Worm (Caenorhabditis elegans) whole organism, L3 larva: ENCODE results near the gene his-64.
A peak's percentile ranks its signal among the peaks of the same experiment; 100 is the strongest.
"Not testable (repeated sequence)": the region's sequence is repeated elsewhere in the genome, so short reads cannot be mapped to it uniquely, and the experiment has no call there.

Source experiments
- R02D3.7 ChIP-seq: fragments of 150-350 bp; optimal IDR thresholded peaks from 2 replicates; lab custom pipeline; 2014; ENCODE audit warnings: missing biosample characterization, missing genetic modification characterization
- ZK546.5 ChIP-seq: sonication (generic microtip); optimal IDR thresholded peaks from 2 replicates; lab custom pipeline; 2017; ENCODE audit warnings: missing biosample characterization, missing genetic modification characterization
- aly-2 ChIP-seq: fragments of 150-350 bp; optimal IDR thresholded peaks from 2 replicates; lab custom pipeline; 2014; ENCODE audit warnings: missing biosample characterization, missing genetic modification characterization
- ama-1 ChIP-seq: fragments of 150-350 bp; optimal IDR thresholded peaks from 2 replicates; lab custom pipeline; 2018
- ceh-16 ChIP-seq: sonication (generic microtip); optimal IDR thresholded peaks from 2 replicates; lab custom pipeline; 2017; ENCODE audit warnings: missing biosample characterization, missing genetic modification characterization
- ceh-28 ChIP-seq: fragments of 150-350 bp; optimal IDR thresholded peaks from 2 replicates; lab custom pipeline; 2014; ENCODE audit warnings: missing biosample characterization, missing genetic modification reagents, missing genetic modification characterization
- ceh-82 ChIP-seq: fragments of 150-350 bp; optimal IDR thresholded peaks from 2 replicates; lab custom pipeline; 2014; ENCODE audit warnings: missing biosample characterization, missing genetic modification characterization
- daf-12 ChIP-seq: fragments of 150-350 bp; optimal IDR thresholded peaks from 2 replicates; lab custom pipeline; 2014; ENCODE audit warnings: missing biosample characterization, missing genetic modification reagents, missing genetic modification characterization
- egl-27 ChIP-seq: sonication (generic microtip); optimal IDR thresholded peaks from 4 replicates; lab custom pipeline; 2017; ENCODE audit warnings: missing biosample characterization, missing genetic modification reagents, missing genetic modification characterization
- egl-5 ChIP-seq: fragments of 150-350 bp; optimal IDR thresholded peaks from 2 replicates; lab custom pipeline; 2017; ENCODE audit warnings: missing biosample characterization, missing genetic modification reagents, missing genetic modification characterization, inconsistent platforms
- elt-2 ChIP-seq: sonication (generic microtip); optimal IDR thresholded peaks from 2 replicates; lab custom pipeline; 2016; ENCODE audit warnings: missing genetic modification reagents, mild to moderate bottlenecking, missing genetic modification characterization, missing compliant biosample characterization
- fkh-10 ChIP-seq: sonication (generic microtip); optimal IDR thresholded peaks from 2 replicates; lab custom pipeline; 2017; ENCODE audit warnings: missing biosample characterization, missing genetic modification reagents, missing genetic modification characterization
- fkh-2 ChIP-seq: fragments of 150-350 bp; optimal IDR thresholded peaks from 2 replicates; lab custom pipeline; 2014; ENCODE audit warnings: missing biosample characterization, missing genetic modification reagents, missing genetic modification characterization
- hmg-11 ChIP-seq: sonication (generic microtip); optimal IDR thresholded peaks from 2 replicates; lab custom pipeline; 2016; ENCODE audit warnings: missing genetic modification characterization, missing compliant biosample characterization
- jun-1 ChIP-seq: fragments of 150-350 bp; optimal IDR thresholded peaks from 2 replicates; lab custom pipeline; 2014; ENCODE audit warnings: missing biosample characterization, missing genetic modification reagents, missing genetic modification characterization
- lin-15B ChIP-seq: fragments of 150-350 bp; optimal IDR thresholded peaks from 2 replicates; lab custom pipeline; 2014; ENCODE audit warnings: missing biosample characterization, missing genetic modification characterization
- lin-39 ChIP-seq: fragments of 150-350 bp; optimal IDR thresholded peaks from 2 replicates; lab custom pipeline; 2018; ENCODE audit warnings: missing biosample characterization, missing genetic modification reagents, missing genetic modification characterization
- lsy-12 ChIP-seq: sonication (generic microtip); optimal IDR thresholded peaks from 2 replicates; lab custom pipeline; 2016; ENCODE audit warnings: mild to moderate bottlenecking, missing genetic modification characterization, missing compliant biosample characterization
- mml-1 ChIP-seq: fragments of 150-350 bp; sonication (generic microtip); optimal IDR thresholded peaks from 3 replicates; lab custom pipeline; 2014; ENCODE audit warnings: missing biosample characterization, missing genetic modification characterization
- nfya-1 ChIP-seq: sonication (generic microtip); optimal IDR thresholded peaks from 2 replicates; lab custom pipeline; 2017; ENCODE audit warnings: missing genetic modification characterization, mild to moderate bottlenecking, missing compliant biosample characterization, antibody characterized with exemption, moderate library complexity; ENCODE audit not compliant: insufficient read depth
- nhr-12 ChIP-seq: fragments of 150-350 bp; optimal IDR thresholded peaks from 2 replicates; lab custom pipeline; 2014; ENCODE audit warnings: missing biosample characterization, missing genetic modification characterization
- nhr-23 ChIP-seq: fragments of 150-350 bp; optimal IDR thresholded peaks from 2 replicates; lab custom pipeline; 2014; ENCODE audit warnings: missing biosample characterization, missing genetic modification reagents, missing genetic modification characterization
- nhr-25 ChIP-seq: sonication (generic microtip); optimal IDR thresholded peaks from 2 replicates; lab custom pipeline; 2017; ENCODE audit warnings: missing biosample characterization, missing genetic modification characterization
- nhr-76 ChIP-seq: fragments of 150-350 bp; sonication (generic microtip); optimal IDR thresholded peaks from 5 replicates; lab custom pipeline; 2014; ENCODE audit warnings: missing biosample characterization, missing genetic modification characterization
- pha-4 ChIP-seq: fragments of 150-350 bp; optimal IDR thresholded peaks from 2 replicates; lab custom pipeline; 2014; ENCODE audit warnings: missing biosample characterization, missing genetic modification reagents, missing genetic modification characterization
- sea-2 ChIP-seq: fragments of 150-350 bp; sonication (generic microtip); optimal IDR thresholded peaks from 4 replicates; lab custom pipeline; 2014; ENCODE audit warnings: missing biosample characterization, missing genetic modification reagents, missing genetic modification characterization
- skn-1 ChIP-seq: fragments of 150-350 bp; optimal IDR thresholded peaks from 2 replicates; lab custom pipeline; 2014; ENCODE audit warnings: missing biosample characterization, missing genetic modification characterization
- snpc-4 ChIP-seq: fragments of 150-350 bp; optimal IDR thresholded peaks from 2 replicates; lab custom pipeline; 2014; ENCODE audit warnings: missing biosample characterization, missing genetic modification characterization
- tbx-2 ChIP-seq: sonication (generic microtip); optimal IDR thresholded peaks from 2 replicates; lab custom pipeline; 2016; ENCODE audit warnings: mild to moderate bottlenecking, missing genetic modification characterization, missing compliant biosample characterization
- unc-62 ChIP-seq: fragments of 150-350 bp; sonication (generic microtip); optimal IDR thresholded peaks from 4 replicates; lab custom pipeline; 2014; ENCODE audit warnings: missing biosample characterization, missing genetic modification reagents, missing genetic modification characterization
- ztf-4 ChIP-seq: fragments of 150-350 bp; optimal IDR thresholded peaks from 2 replicates; lab custom pipeline; 2014; ENCODE audit warnings: missing biosample characterization, missing genetic modification characterization

Gene his-64

DNA sequence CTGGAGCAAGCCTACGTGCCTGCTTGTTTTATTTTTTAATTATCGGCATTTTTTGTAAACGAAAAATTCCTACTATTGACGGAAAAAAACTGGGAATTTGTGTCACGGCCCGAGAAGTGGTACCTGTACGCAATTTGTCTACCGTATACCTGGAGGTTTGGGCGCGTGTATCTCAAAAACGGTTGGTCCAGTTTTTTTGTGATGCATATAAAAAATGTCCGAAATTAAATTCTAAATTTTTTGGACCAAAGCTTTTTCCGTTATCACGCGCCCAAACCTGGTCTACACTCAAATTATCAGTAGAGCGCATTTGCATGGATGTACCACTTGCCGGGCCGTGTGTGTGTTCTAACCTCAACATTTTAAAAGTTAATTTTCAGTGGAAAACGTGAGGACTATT lies 9.8 kb downstream of the his-64 start, which contains the start of gene F22B3.5:
Gene F22B3.5 (minus strand): TSS at position 101 of the 400 bp plus-strand sequence.
- not testable (repeated sequence) for TF ChIP-seq nhr-23, jun-1, lsy-12
- TF ChIP-seq, all 47 proteins: peak for 0; not testable (repeated sequence) for 47

DNA sequence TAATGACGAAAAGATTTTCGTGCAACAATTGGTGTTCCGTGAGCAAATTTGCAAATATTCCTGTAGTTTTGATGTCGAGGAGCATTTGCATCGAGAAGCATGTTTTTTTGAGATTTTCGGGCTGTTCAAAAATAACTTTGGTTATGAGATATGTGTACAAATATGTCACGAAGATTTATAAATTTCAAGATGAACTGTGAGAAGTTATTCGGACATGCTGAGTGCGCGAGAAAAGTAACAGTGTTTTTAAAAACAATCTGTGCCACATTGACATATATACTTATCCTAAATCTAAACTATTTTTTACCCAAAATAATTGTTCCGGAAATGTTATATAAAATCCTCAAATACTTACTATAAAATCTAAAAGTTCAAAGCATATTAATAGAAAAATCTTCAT lies 14.8 kb downstream of the his-64 start, which contains the start of gene F22B3.7:
Gene F22B3.7 (minus strand): TSS at position 101 of the 400 bp plus-strand sequence.
- TF ChIP-seq nhr-76 (tag; lab: Kevin White, UChicago) (no peak), ceh-82 (tag; lab: Kevin White, UChicago) (no peak), hmg-11 (no peak), ZK546.5 (tag; lab: Kevin White, UChicago) (no peak), fkh-2 (tag; lab: Kevin White, UChicago) (no peak), elt-2 (no peak), ceh-16 (tag; lab: Kevin White, UChicago) (no peak), ama-1 (lab: Kevin White, UChicago) (no peak), egl-5 (tag; lab: Kevin White, UChicago) (no peak), aly-2 (tag; lab: Kevin White, UChicago) (no peak), lsy-12 (no peak), unc-62 (GFP tag; lab: Kevin White, UChicago) (no peak), jun-1 (no peak), daf-12 (tag; lab: Kevin White, UChicago) (no peak)

DNA sequence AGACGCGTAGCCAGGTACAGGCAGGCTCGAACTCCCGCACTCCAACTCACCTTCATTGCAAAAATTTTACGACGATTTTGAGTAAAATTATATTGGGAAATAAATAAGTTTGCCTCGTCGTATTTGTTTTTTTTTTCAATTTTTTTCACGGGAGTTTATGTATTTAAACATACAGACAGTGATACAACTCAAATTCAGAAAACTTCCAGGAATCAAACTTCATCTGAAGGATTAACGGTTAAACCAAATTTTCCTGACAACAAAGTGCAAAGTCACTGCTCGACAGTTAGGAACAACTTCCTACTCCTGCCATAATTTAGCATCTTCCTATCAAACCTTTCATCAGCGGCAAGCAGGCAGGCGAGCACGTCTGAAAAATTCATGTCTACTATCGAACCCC lies 17.9 kb downstream of the his-64 start, which contains the start of gene F22B3.8:
Gene F22B3.8 (minus strand): TSS at position 101 of the 400 bp plus-strand sequence.
- TF ChIP-seq lin-39 (tag; lab: Kevin White, UChicago) (no peak), nfya-1 (tag; lab: Kevin White, UChicago) (no peak), fkh-10 (GFP tag; lab: Kevin White, UChicago) (no peak), ceh-16 (tag; lab: Kevin White, UChicago) (no peak), sea-2 (GFP tag; lab: Kevin White, UChicago) (no peak)

DNA sequence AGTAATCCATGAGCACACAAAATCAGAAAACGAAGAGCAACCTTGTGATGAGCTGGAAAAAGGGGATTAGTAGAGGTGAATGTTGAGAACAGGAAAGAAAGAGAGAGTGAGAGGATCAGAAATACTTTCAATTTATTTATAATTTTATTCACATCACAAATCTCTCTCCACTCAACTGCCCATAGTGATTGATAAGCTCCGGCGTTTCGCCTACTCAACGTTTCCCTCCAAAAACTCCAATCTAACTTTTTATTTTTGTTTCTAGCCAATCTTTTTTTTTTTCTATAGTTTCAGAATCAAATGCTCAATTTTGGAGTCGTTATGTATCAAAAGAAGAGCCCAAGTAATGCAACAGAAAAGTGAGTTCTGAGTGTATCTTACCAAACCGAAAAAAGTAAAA lies 18.5 kb downstream of the his-64 start, which contains the start of gene kin-4:
Gene kin-4 (plus strand): TSS at position 301 of the 400 bp plus-strand sequence.
- no peak for TF ChIP-seq mml-1 (tag; lab: Kevin White, UChicago)

DNA sequence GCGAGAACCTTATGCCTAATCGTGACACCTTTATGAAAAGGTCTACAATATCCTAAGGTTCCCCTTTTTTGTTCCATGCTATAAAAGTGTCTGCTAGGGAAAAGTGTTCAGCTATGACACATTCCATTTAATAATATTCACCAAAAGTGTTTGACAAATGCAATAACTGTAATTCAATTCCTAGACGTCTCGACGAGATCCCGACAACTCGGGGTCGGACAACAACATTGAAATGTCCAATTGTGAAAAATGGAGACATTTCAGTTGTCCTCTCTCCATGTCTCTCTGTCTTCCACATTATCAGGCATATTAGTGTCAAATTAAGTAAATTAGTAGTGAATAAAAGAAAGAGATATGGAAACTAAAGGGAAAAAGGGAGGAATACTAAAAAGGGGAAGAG lies 24.5 kb downstream of the his-64 start:
- TF ChIP-seq lsy-12 (no peak), sea-2 (GFP tag; lab: Kevin White, UChicago) (no peak), tbx-2 (no peak), ztf-4 (tag; lab: Kevin White, UChicago) (no peak), ama-1 (lab: Kevin White, UChicago) (no peak), ZK546.5 (tag; lab: Kevin White, UChicago) (no peak), hmg-11 (no peak)

DNA sequence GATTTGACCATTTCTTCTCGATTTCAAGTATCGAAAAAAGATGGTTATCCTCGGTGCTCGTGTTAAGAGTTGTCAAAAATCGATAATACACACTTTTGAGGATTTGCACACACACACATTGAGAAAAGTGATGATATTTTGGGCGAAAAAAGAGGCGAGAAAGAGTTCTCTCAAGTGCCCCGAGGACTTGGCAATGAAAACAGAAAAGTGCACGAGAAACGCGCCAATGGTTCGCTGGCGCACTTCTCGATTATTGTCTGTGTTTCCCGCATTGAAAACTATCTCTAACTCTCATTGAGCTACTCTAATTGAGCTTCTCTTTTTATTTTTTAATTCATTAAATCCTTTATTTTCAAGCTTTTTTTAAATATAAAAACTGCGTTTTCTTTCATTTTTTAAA lies 26.8 kb downstream of the his-64 start:
- TF ChIP-seq jun-1 (peak; percentile 25), ama-1 (lab: Kevin White, UChicago) (no peak), daf-12 (tag; lab: Kevin White, UChicago) (no peak), fkh-10 (GFP tag; lab: Kevin White, UChicago) (peak; percentile 13), nfya-1 (tag; lab: Kevin White, UChicago) (peak; percentile 76), nhr-12 (no peak), egl-27 (tag; lab: Kevin White, UChicago) (peak; percentile 27), snpc-4 (tag; lab: Kevin White, UChicago) (peak; percentile 58), elt-2 (peak; percentile 24), nhr-25 (tag; lab: Kevin White, UChicago) (peak; percentile 23), skn-1 (no peak), unc-62 (GFP tag; lab: Kevin White, UChicago) (no peak), ceh-28 (tag; lab: Kevin White, UChicago) (peak; percentile 64), nhr-23 (peak; percentile 30), R02D3.7 (tag; lab: Kevin White, UChicago) (peak; percentile 47), lin-39 (tag; lab: Kevin White, UChicago) (peak; percentile 54), tbx-2 (peak; percentile 41), lin-15B (tag; lab: Kevin White, UChicago) (peak; percentile 69), hmg-11 (peak; percentile 76), pha-4 (tag; lab: Kevin White, UChicago) (peak; percentile 89)
- TF ChIP-seq, all 47 proteins: peak for 15
